Fruit fly (Drosophila melanogaster): ENCODE results near the gene mid.

mid gene

dm6 chr2L:5459740-5460287, 1.6 kb upstream of the mid start:
- no peak for TF ChIP-seq crp (GFP tag; optimal IDR thresholded peaks at IDR 0.05)
- TF ChIP-seq twi (tag; optimal IDR thresholded peaks at IDR 0.05): peak; percentile 87
- no peak for TF ChIP-seq bsh (GFP tag; optimal IDR thresholded peaks at IDR 0.05)
- no peak for TF ChIP-seq sc (optimal IDR thresholded peaks at IDR 0.05)
- no peak for TF ChIP-seq sc (GFP tag; optimal IDR thresholded peaks at IDR 0.05)
- no peak for TF ChIP-seq Camta (GFP tag; optimal IDR thresholded peaks at IDR 0.05)
- no peak for TF ChIP-seq crol (GFP tag; IDR thresholded peaks at IDR 0.05)
- TF ChIP-seq CG6683 (GFP tag; optimal IDR thresholded peaks at IDR 0.05): no peak
- TF ChIP-seq CG31224 (GFP tag; IDR thresholded peaks at IDR 0.05): no peak
- TF ChIP-seq CG31365 (tag; optimal IDR thresholded peaks at IDR 0.05): no peak
- TF ChIP-seq fd96Cb (tag; optimal IDR thresholded peaks at IDR 0.05): no peak
- no peak for TF ChIP-seq CG10321 (GFP tag; IDR thresholded peaks at IDR 0.05)
- TF ChIP-seq CG11696 (GFP tag; IDR thresholded peaks at IDR 0.05): peak; percentile 73
- TF ChIP-seq dmrt11E (tag; optimal IDR thresholded peaks at IDR 0.05): peak; percentile 24
- no peak for TF ChIP-seq chinmo (GFP tag; IDR thresholded peaks at IDR 0.05; ENCODE audit: partially characterized antibody)
- TF ChIP-seq CG15696 (tag; optimal IDR thresholded peaks at IDR 0.05): peak; percentile 17
- TF ChIP-seq Fer3 (tag; optimal IDR thresholded peaks at IDR 0.05): no peak
- TF ChIP-seq sens (GFP tag): peak; percentile 53
- no peak for TF ChIP-seq CG14710 (tag; optimal IDR thresholded peaks at IDR 0.05)
- TF ChIP-seq CG7271 (tag; optimal IDR thresholded peaks at IDR 0.05): no peak
- no peak for TF ChIP-seq CkIIα-i1 (GFP tag; IDR thresholded peaks at IDR 0.05)

dm6 chr2L:5463029-5463428, 1.6 kb downstream of the mid start:
- TF ChIP-seq sens (GFP tag) (peak; percentile 39), crp (GFP tag; optimal IDR thresholded peaks at IDR 0.05) (no peak), trh (GFP tag; optimal IDR thresholded peaks at IDR 0.05) (no peak), luna (GFP tag; optimal IDR thresholded peaks at IDR 0.05) (no peak), Meics (GFP tag; optimal IDR thresholded peaks at IDR 0.05) (no peak), sima (GFP tag; optimal IDR thresholded peaks at IDR 0.05) (no peak), Optix (GFP tag; IDR thresholded peaks at IDR 0.05) (no peak), CG6654 (GFP tag; optimal IDR thresholded peaks at IDR 0.05) (no peak), sisA (GFP tag; IDR thresholded peaks at IDR 0.05) (no peak)

DNA sequence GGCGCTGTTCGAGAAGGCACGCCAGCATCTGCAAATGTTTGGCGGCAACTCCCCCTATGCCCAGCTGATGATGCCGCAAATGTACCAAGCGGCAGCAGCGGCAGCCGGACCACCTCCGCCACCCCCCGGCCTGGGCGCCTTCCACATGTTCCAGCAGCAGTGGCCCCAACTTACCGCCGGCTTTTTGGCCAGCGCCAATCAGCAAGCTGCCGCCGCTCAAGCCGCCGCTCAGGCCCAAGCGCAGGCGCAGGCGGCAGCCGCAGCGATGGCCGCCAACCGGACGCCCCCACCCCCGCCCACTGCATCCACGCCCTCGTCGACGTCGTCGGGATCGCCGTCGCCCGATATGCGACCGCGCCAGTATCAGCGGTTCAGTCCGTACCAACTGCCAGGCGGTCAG, 4.8 kb downstream of the mid start:
- TF ChIP-seq Med (GFP tag): peak; percentile 64
- TF ChIP-seq Nf-YB (GFP tag; optimal IDR thresholded peaks at IDR 0.05): peak; percentile 66
- TF ChIP-seq CG8924 (tag; optimal IDR thresholded peaks at IDR 0.05): no peak
- TF ChIP-seq prd (optimal IDR thresholded peaks at IDR 0.05): no peak
- TF ChIP-seq prd (GFP tag; IDR thresholded peaks at IDR 0.05): 0 out of 3 replicates have a peak, but pooled peaks have one; percentile 19
- no peak for TF ChIP-seq unpg (GFP tag; optimal IDR thresholded peaks at IDR 0.05)
- TF ChIP-seq Hr39 (optimal IDR thresholded peaks at IDR 0.05): peak; percentile 78
- TF ChIP-seq scrt (GFP tag; optimal IDR thresholded peaks at IDR 0.05): no peak
- peak; percentile 36 for TF ChIP-seq Ets65A (GFP tag)
- TF ChIP-seq H2.0 (GFP tag; IDR thresholded peaks at IDR 0.05): no peak
- TF ChIP-seq ewg (GFP tag; optimal IDR thresholded peaks at IDR 0.05): peak; percentile 73
- TF ChIP-seq CG11093 (GFP tag; IDR thresholded peaks at IDR 0.05): 0 out of 3 replicates have a peak, but pooled peaks have one; percentile 42
- peak; percentile 71 for TF ChIP-seq Nf-YC (tag; optimal IDR thresholded peaks at IDR 0.05)
- TF ChIP-seq H15 (GFP tag; IDR thresholded peaks at IDR 0.05): peak; percentile 59; the same call in 1 of the 3 replicates

Measured in whole organism, embryonic.